Worm (Caenorhabditis elegans) whole organism, L3 larva: Measurements from ENCODE around the gene C30G7.5.

ENCODE experiments used
- ceh-82 ChIP-seq: fragments of 150-350 bp; optimal IDR thresholded peaks from 2 replicates; lab custom pipeline; 2014; ENCODE audit warnings: missing biosample characterization, missing genetic modification characterization
- tbx-2 ChIP-seq: sonication (generic microtip); optimal IDR thresholded peaks from 2 replicates; lab custom pipeline; 2016; ENCODE audit warnings: mild to moderate bottlenecking, missing genetic modification characterization, missing compliant biosample characterization
- ztf-11 ChIP-seq: fragments of 150-350 bp; optimal IDR thresholded peaks from 2 replicates; lab custom pipeline; 2014; ENCODE audit warnings: missing biosample characterization, missing genetic modification characterization

ce11 chrV:14928248-14928647 is 26.3 kb downstream of the C30G7.5 start, which contains the start of gene srg-55:
- TF ChIP-seq ceh-82 (tag; lab: Kevin White, UChicago) (no peak), ztf-11 (no peak), tbx-2 (tag; lab: Kevin White, UChicago) (no peak)
